Worm (Caenorhabditis elegans) whole organism, young adult: ENCODE data around the gene clc-27.

Experiments used
- die-1 ChIP-seq: sonication (generic microtip); optimal IDR thresholded peaks from 2 replicates; lab custom pipeline; 2016; ENCODE audit warnings: missing genotype, mild to moderate bottlenecking, missing genetic modification characterization, missing compliant biosample characterization
- nfya-1 ChIP-seq: sonication (generic microtip); optimal IDR thresholded peaks from 2 replicates; lab custom pipeline; 2017; ENCODE audit warnings: antibody characterized with exemption, missing compliant biosample characterization, missing genetic modification characterization, borderline replicate concordance; ENCODE audit not compliant: insufficient read depth
- nhr-90 ChIP-seq: sonication (generic microtip); optimal IDR thresholded peaks from 2 replicates; lab custom pipeline; 2016; ENCODE audit warnings: missing genotype, mild to moderate bottlenecking, missing genetic modification characterization, missing compliant biosample characterization
- unc-62 ChIP-seq: fragments of 150-350 bp; optimal IDR thresholded peaks from 2 replicates; lab custom pipeline; 2014; ENCODE audit warnings: missing biosample characterization, missing genetic modification reagents, missing genetic modification characterization
- ztf-28 ChIP-seq: fragments of 200-800 bp; sonication (Bioruptor generic); IDR thresholded peaks from 2 replicates; pipeline ENCODE4 v1.3.6; 2022; ENCODE audit warnings: missing genetic modification reagents, missing genetic modification characterization, missing compliant biosample characterization

- TF ChIP-seq nhr-90 (no peak), nfya-1 (tag; lab: Kevin White, UChicago) (no peak), die-1 (tag; lab: Kevin White, UChicago) (no peak), unc-62 (no peak), ztf-28 (GFP tag; lab: Robert Waterston, UW) (no peak)
Measured at ce11 chrIII:1026261-1026660, 18.1 kb downstream of the clc-27 start, which contains the start of gene clc-25.
